Worm (Caenorhabditis elegans) whole organism, L1 larva: ENCODE measurements around the gene ins-14.

Experiments used
- ceh-8 ChIP-seq: fragments of 200-800 bp; sonication (Bioruptor generic); optimal IDR thresholded peaks from 2 replicates; lab custom pipeline; 2018; ENCODE audit warnings: mild to moderate bottlenecking, missing genetic modification characterization, moderate library complexity, missing compliant biosample characterization
- ceh-82 ChIP-seq, 3 experiments: fragments of 150-350 bp in 1 of 3; sonication (generic microtip) in 2 of 3; optimal IDR thresholded peaks; 2 replicates each; lab custom pipeline; 2014 to 2017; ENCODE audit warnings: missing biosample characterization in 3 of 3, missing genetic modification characterization in 3 of 3
- ces-1 ChIP-seq: fragments of 150-350 bp; optimal IDR thresholded peaks from 2 replicates; lab custom pipeline; 2014; ENCODE audit warnings: missing biosample characterization, missing genetic modification reagents, missing genetic modification characterization
- egl-27 ChIP-seq, 2 experiments: fragments of 150-350 bp in 1 of 2; sonication (generic microtip); optimal IDR thresholded peaks; 3 replicates each; lab custom pipeline; 2017 to 2018; ENCODE audit warnings: missing biosample characterization in 2 of 2, missing genetic modification characterization in 2 of 2, missing genetic modification reagents in 2 of 2
- fos-1 ChIP-seq: fragments of 150-350 bp; optimal IDR thresholded peaks from 2 replicates; lab custom pipeline; 2014; ENCODE audit warnings: missing biosample characterization, missing genetic modification characterization
- lin-13 ChIP-seq: fragments of 150-350 bp; optimal IDR thresholded peaks from 2 replicates; lab custom pipeline; 2014; ENCODE audit warnings: missing biosample characterization, missing genetic modification reagents, missing genetic modification characterization
- nhr-11 ChIP-seq: fragments of 150-350 bp; optimal IDR thresholded peaks from 2 replicates; lab custom pipeline; 2014; ENCODE audit warnings: missing biosample characterization, missing genetic modification characterization
- nhr-47 ChIP-seq: sonication (generic microtip); optimal IDR thresholded peaks from 2 replicates; lab custom pipeline; 2016; ENCODE audit warnings: mild to moderate bottlenecking, missing genetic modification characterization, moderate library complexity, missing compliant biosample characterization
- nhr-76 ChIP-seq: sonication (generic microtip); optimal IDR thresholded peaks from 2 replicates; lab custom pipeline; 2017; ENCODE audit warnings: missing biosample characterization, missing genetic modification characterization
- pax-3 ChIP-seq: fragments of 200-800 bp; sonication (Bioruptor generic); optimal IDR thresholded peaks from 2 replicates; lab custom pipeline; 2018; ENCODE audit warnings: mild to moderate bottlenecking, missing genetic modification characterization, moderate library complexity, missing compliant biosample characterization
- skn-1 ChIP-seq: fragments of 150-350 bp; optimal IDR thresholded peaks from 2 replicates; lab custom pipeline; 2014; ENCODE audit warnings: missing biosample characterization, missing genetic modification characterization
- snpc-4 ChIP-seq: fragments of 150-350 bp; optimal IDR thresholded peaks from 2 replicates; lab custom pipeline; 2014; ENCODE audit warnings: missing biosample characterization, missing genetic modification characterization
- sox-4 ChIP-seq: sonication (generic microtip); optimal IDR thresholded peaks from 2 replicates; lab custom pipeline; 2016; ENCODE audit warnings: missing genetic modification characterization, missing compliant biosample characterization
- unc-62 ChIP-seq: fragments of 150-350 bp; optimal IDR thresholded peaks from 2 replicates; lab custom pipeline; 2014; ENCODE audit warnings: missing biosample characterization, missing genetic modification reagents, missing genetic modification characterization

DNA sequence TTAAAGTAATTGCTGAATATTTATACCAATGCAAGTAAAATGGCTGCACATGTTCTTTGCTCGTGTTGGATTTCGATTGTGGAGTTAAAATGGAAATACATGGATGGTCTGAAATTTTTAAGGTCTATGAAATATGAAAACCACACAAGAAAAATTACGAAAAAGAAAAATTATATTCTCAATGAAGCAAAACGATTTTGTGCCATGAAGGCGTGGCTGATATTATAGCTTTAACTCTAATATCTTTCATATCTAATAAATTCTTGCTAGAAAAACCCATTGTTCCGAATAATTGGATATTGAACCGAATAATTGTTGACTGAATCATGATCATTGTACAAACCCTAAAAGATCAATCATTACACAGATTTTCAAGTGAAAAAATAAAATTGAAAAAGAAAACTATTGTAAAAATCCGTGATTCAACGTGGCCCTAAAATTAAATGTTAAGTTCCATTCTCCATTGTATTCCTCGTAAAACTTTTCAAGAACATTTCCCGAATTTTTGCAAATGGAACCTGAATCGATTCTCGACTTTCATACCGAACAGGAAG, 9.1 kb upstream of the ins-14 start, which contains the start of the genes srx-95 and fis-1:
- TF ChIP-seq skn-1 (tag; lab: Kevin White, UChicago) (no peak), nhr-11 (tag; lab: Kevin White, UChicago) (no peak), pax-3 (tag; lab: Kevin White, UChicago) (no peak), unc-62 (GFP tag; lab: Kevin White, UChicago) (no peak), ceh-8 (GFP tag; lab: Kevin White, UChicago) (no peak), nhr-47 (tag; lab: Kevin White, UChicago) (no peak), snpc-4 (tag; lab: Kevin White, UChicago) (no peak), egl-27 (tag; optimal IDR thresholded peaks at IDR 0.05; lab: Kevin White, UChicago) (no peak), lin-13 (GFP tag; lab: Kevin White, UChicago) (no peak), sox-4 (tag; lab: Kevin White, UChicago) (no peak), ceh-82 (tag; optimal IDR thresholded peaks at IDR 0.05; lab: Kevin White, UChicago) (no peak), ces-1 (no peak), nhr-76 (tag; lab: Kevin White, UChicago) (no peak), fos-1 (no peak)
